Worm (Caenorhabditis elegans) whole organism, L1 larva: ENCODE data around the gene aqp-7.

ENCODE experiments used
- C16A3.4 ChIP-seq: fragments of 150-350 bp; optimal IDR thresholded peaks from 2 replicates; lab custom pipeline; 2014; ENCODE audit warnings: missing biosample characterization, missing genetic modification characterization
- aly-2 ChIP-seq: fragments of 150-350 bp; optimal IDR thresholded peaks from 2 replicates; lab custom pipeline; 2014; ENCODE audit warnings: missing biosample characterization, missing genetic modification characterization
- ama-1 ChIP-seq: fragments of 150-350 bp; optimal IDR thresholded peaks from 2 replicates; lab custom pipeline; 2014
- blmp-1 ChIP-seq: fragments of 150-350 bp; optimal IDR thresholded peaks from 2 replicates; lab custom pipeline; 2014; ENCODE audit warnings: missing biosample characterization, missing genetic modification characterization
- ceh-82 ChIP-seq, 3 experiments: fragments of 150-350 bp in 1 of 3; sonication (generic microtip) in 2 of 3; optimal IDR thresholded peaks; 2 replicates each; lab custom pipeline; 2014 to 2017; ENCODE audit warnings: missing biosample characterization in 3 of 3, missing genetic modification characterization in 3 of 3
- ceh-88 ChIP-seq: fragments of 200-800 bp; sonication (Bioruptor generic); IDR thresholded peaks from 2 replicates; pipeline ENCODE4 v1.3.6; 2022; ENCODE audit warnings: missing genetic modification characterization, missing compliant biosample characterization
- ces-1 ChIP-seq: fragments of 150-350 bp; optimal IDR thresholded peaks from 2 replicates; lab custom pipeline; 2014; ENCODE audit warnings: missing biosample characterization, missing genetic modification reagents, missing genetic modification characterization
- dpl-1 ChIP-seq, 3 experiments: fragments of 150-350 bp in 2 of 3; sonication (generic microtip) in 1 of 3; optimal IDR thresholded peaks; 2 replicates each; lab custom pipeline; 2014 to 2017; ENCODE audit warnings: missing biosample characterization in 3 of 3, missing genetic modification characterization in 3 of 3, missing genetic modification reagents in 3 of 3
- dsc-1 ChIP-seq: sonication (generic microtip); optimal IDR thresholded peaks from 2 replicates; lab custom pipeline; 2016; ENCODE audit warnings: mild to moderate bottlenecking, missing genetic modification characterization, missing compliant biosample characterization
- efl-1 ChIP-seq, 4 experiments: fragments of 150-350 bp; optimal IDR thresholded peaks in 3 of 4; peaks in 1 of 4; 1 replicate in 1 of 4; 2 replicates in 3 of 4; lab custom pipeline; 2014; ENCODE audit warnings: missing biosample characterization in 2 of 4, missing genetic modification characterization in 2 of 4, missing genetic modification reagents in 2 of 4
- efl-3 ChIP-seq: fragments of 200-800 bp; sonication (Bioruptor generic); optimal IDR thresholded peaks from 2 replicates; lab custom pipeline; 2018; ENCODE audit warnings: mild to moderate bottlenecking, missing genetic modification characterization, missing compliant biosample characterization
- egl-13 ChIP-seq: sonication (generic microtip); optimal IDR thresholded peaks from 2 replicates; lab custom pipeline; 2016; ENCODE audit warnings: missing genotype, missing genetic modification reagents, missing genetic modification characterization, missing compliant biosample characterization
- egl-27 ChIP-seq, 2 experiments: fragments of 150-350 bp in 1 of 2; sonication (generic microtip); optimal IDR thresholded peaks; 3 replicates each; lab custom pipeline; 2017 to 2018; ENCODE audit warnings: missing biosample characterization in 2 of 2, missing genetic modification characterization in 2 of 2, missing genetic modification reagents in 2 of 2
- elt-2 ChIP-seq: sonication (generic microtip); optimal IDR thresholded peaks from 2 replicates; lab custom pipeline; 2016; ENCODE audit warnings: missing genetic modification characterization, mild to moderate bottlenecking, inconsistent platforms, missing compliant biosample characterization, missing genetic modification reagents
- elt-3 ChIP-seq, 6 experiments: fragments of 150-350 bp in 1 of 6; sonication (generic microtip); optimal IDR thresholded peaks; 2 replicates each; lab custom pipeline; 2017 to 2018; ENCODE audit warnings: missing biosample characterization in 6 of 6, missing genetic modification characterization in 6 of 6, inconsistent platforms in 1 of 6
- ets-5 ChIP-seq: fragments of 200-800 bp; sonication (Bioruptor generic); IDR thresholded peaks from 2 replicates; pipeline ENCODE4 v1.3.6; 2022; ENCODE audit warnings: missing genetic modification characterization, missing compliant biosample characterization
- fkh-10 ChIP-seq: sonication (generic microtip); optimal IDR thresholded peaks from 2 replicates; lab custom pipeline; 2017; ENCODE audit warnings: missing biosample characterization, missing genetic modification reagents, missing genetic modification characterization
- grh-1 ChIP-seq: fragments of 200-800 bp; sonication (Bioruptor generic); IDR thresholded peaks from 2 replicates; pipeline ENCODE4 v1.3.6; 2022; ENCODE audit warnings: missing genetic modification reagents, missing genetic modification characterization, missing compliant biosample characterization
- irx-1 ChIP-seq: sonication (generic microtip); optimal IDR thresholded peaks from 2 replicates; lab custom pipeline; 2016; ENCODE audit warnings: missing genetic modification characterization, missing compliant biosample characterization
- isw-1 ChIP-seq: fragments of 200-800 bp; sonication (Bioruptor generic); IDR thresholded peaks from 2 replicates; pipeline ENCODE4 v1.3.6; 2022; ENCODE audit warnings: missing genetic modification characterization, missing compliant biosample characterization
- jun-1 ChIP-seq: fragments of 150-350 bp; optimal IDR thresholded peaks from 2 replicates; lab custom pipeline; 2014; ENCODE audit warnings: missing biosample characterization, missing genetic modification reagents, missing genetic modification characterization
- lin-13 ChIP-seq: fragments of 150-350 bp; optimal IDR thresholded peaks from 2 replicates; lab custom pipeline; 2014; ENCODE audit warnings: missing biosample characterization, missing genetic modification reagents, missing genetic modification characterization
- lin-14 ChIP-seq: fragments of 200-800 bp; sonication (Bioruptor generic); optimal IDR thresholded peaks from 2 replicates; lab custom pipeline; 2018; ENCODE audit warnings: mild to moderate bottlenecking, missing genetic modification characterization, moderate library complexity, missing compliant biosample characterization
- lin-15B ChIP-seq: fragments of 150-350 bp; sonication (generic microtip); optimal IDR thresholded peaks from 3 replicates; lab custom pipeline; 2014; ENCODE audit warnings: missing biosample characterization, missing genetic modification characterization
- lin-35 ChIP-seq, 2 experiments: fragments of 150-350 bp; optimal IDR thresholded peaks; 2 replicates each; lab custom pipeline; 2014; ENCODE audit warnings: missing biosample characterization in 2 of 2, missing genetic modification characterization in 2 of 2, missing genetic modification reagents in 2 of 2
- lin-39 ChIP-seq: fragments of 150-350 bp; optimal IDR thresholded peaks from 2 replicates; lab custom pipeline; 2014; ENCODE audit warnings: missing biosample characterization, missing genetic modification reagents, missing genetic modification characterization
- lir-3 ChIP-seq: sonication (generic microtip); optimal IDR thresholded peaks from 2 replicates; lab custom pipeline; 2016; ENCODE audit warnings: mild to moderate bottlenecking, missing genetic modification characterization, moderate library complexity, missing compliant biosample characterization; ENCODE audit not compliant: poor library complexity
- mab-9 ChIP-seq: fragments of 200-800 bp; sonication (Bioruptor generic); IDR thresholded peaks from 2 replicates; pipeline ENCODE4 v1.3.6; 2022; ENCODE audit warnings: missing genetic modification reagents, missing genetic modification characterization, missing compliant biosample characterization
- mdl-1 ChIP-seq, 2 experiments: fragments of 150-350 bp; optimal IDR thresholded peaks; 2 replicates each; lab custom pipeline; 2014 to 2017; ENCODE audit warnings: missing biosample characterization in 2 of 2, missing genetic modification characterization in 2 of 2, inconsistent platforms in 1 of 2
- mef-2 ChIP-seq: fragments of 150-350 bp; optimal IDR thresholded peaks from 2 replicates; lab custom pipeline; 2014; ENCODE audit warnings: missing biosample characterization, missing genetic modification characterization
- nhr-19 ChIP-seq: fragments of 200-800 bp; sonication (Bioruptor generic); conservative IDR thresholded peaks from 2 replicates; pipeline ENCODE4 v1.3.6; 2022; ENCODE audit warnings: missing genetic modification characterization, missing compliant biosample characterization
- nhr-20 ChIP-seq: sonication (generic microtip); optimal IDR thresholded peaks from 2 replicates; lab custom pipeline; 2016; ENCODE audit warnings: mild to moderate bottlenecking, missing genetic modification characterization, missing compliant biosample characterization
- nhr-47 ChIP-seq: sonication (generic microtip); optimal IDR thresholded peaks from 2 replicates; lab custom pipeline; 2016; ENCODE audit warnings: mild to moderate bottlenecking, missing genetic modification characterization, moderate library complexity, missing compliant biosample characterization
- nhr-71 ChIP-seq: sonication (generic microtip); optimal IDR thresholded peaks from 2 replicates; lab custom pipeline; 2016; ENCODE audit warnings: mild to moderate bottlenecking, missing genetic modification characterization, moderate library complexity, missing compliant biosample characterization
- nhr-77 ChIP-seq: fragments of 150-350 bp; optimal IDR thresholded peaks from 2 replicates; lab custom pipeline; 2014; ENCODE audit warnings: missing biosample characterization, missing genetic modification characterization
- nhr-85 ChIP-seq: sonication (generic microtip); peaks from one replicate; lab custom pipeline; 2016; ENCODE audit warnings: missing genetic modification characterization, inconsistent platforms, missing compliant biosample characterization
- nhr-90 ChIP-seq: sonication (generic microtip); optimal IDR thresholded peaks from 2 replicates; lab custom pipeline; 2016; ENCODE audit warnings: mild to moderate bottlenecking, missing genetic modification characterization, missing compliant biosample characterization; ENCODE audit not compliant: poor library complexity
- pax-3 ChIP-seq: fragments of 200-800 bp; sonication (Bioruptor generic); optimal IDR thresholded peaks from 2 replicates; lab custom pipeline; 2018; ENCODE audit warnings: mild to moderate bottlenecking, missing genetic modification characterization, moderate library complexity, missing compliant biosample characterization
- skn-1 ChIP-seq: fragments of 150-350 bp; optimal IDR thresholded peaks from 2 replicates; lab custom pipeline; 2014; ENCODE audit warnings: missing biosample characterization, missing genetic modification characterization
- snpc-4 ChIP-seq: fragments of 150-350 bp; optimal IDR thresholded peaks from 2 replicates; lab custom pipeline; 2014; ENCODE audit warnings: missing biosample characterization, missing genetic modification characterization
- snu-23 ChIP-seq: sonication (generic microtip); optimal IDR thresholded peaks from 2 replicates; lab custom pipeline; 2016; ENCODE audit warnings: missing genetic modification characterization, missing compliant biosample characterization
- sox-4 ChIP-seq: sonication (generic microtip); optimal IDR thresholded peaks from 2 replicates; lab custom pipeline; 2016; ENCODE audit warnings: missing genetic modification characterization, missing compliant biosample characterization
- swsn-7 ChIP-seq: sonication (generic microtip); optimal IDR thresholded peaks from 2 replicates; lab custom pipeline; 2016; ENCODE audit warnings: missing genetic modification characterization, missing compliant biosample characterization
- tbx-2 ChIP-seq: sonication (generic microtip); optimal IDR thresholded peaks from 2 replicates; lab custom pipeline; 2016; ENCODE audit warnings: missing genetic modification characterization, missing compliant biosample characterization
- tlp-1 ChIP-seq: fragments of 150-350 bp; optimal IDR thresholded peaks from 2 replicates; lab custom pipeline; 2014; ENCODE audit warnings: missing biosample characterization, missing genetic modification characterization
- unc-30 ChIP-seq: sonication (generic microtip); optimal IDR thresholded peaks from 2 replicates; lab custom pipeline; 2017; ENCODE audit warnings: missing biosample characterization, missing genetic modification characterization
- unc-86 ChIP-seq: sonication (generic microtip); optimal IDR thresholded peaks from 2 replicates; lab custom pipeline; 2016; ENCODE audit warnings: missing genetic modification characterization, missing compliant biosample characterization
- vab-15 ChIP-seq: sonication (generic microtip); optimal IDR thresholded peaks from 2 replicates; lab custom pipeline; 2017; ENCODE audit warnings: missing genotype, mild to moderate bottlenecking, missing genetic modification characterization, missing compliant biosample characterization
- ztf-11 ChIP-seq, 2 experiments: sonication (generic microtip); optimal IDR thresholded peaks; 2 replicates each; lab custom pipeline; 2016 to 2017; ENCODE audit warnings: missing genetic modification characterization in 2 of 2, missing biosample characterization in 1 of 2, missing compliant biosample characterization in 1 of 2
- ztf-4 ChIP-seq: fragments of 150-350 bp; optimal IDR thresholded peaks from 2 replicates; lab custom pipeline; 2014; ENCODE audit warnings: missing biosample characterization, missing genetic modification characterization

The aqp-7 gene

DNA sequence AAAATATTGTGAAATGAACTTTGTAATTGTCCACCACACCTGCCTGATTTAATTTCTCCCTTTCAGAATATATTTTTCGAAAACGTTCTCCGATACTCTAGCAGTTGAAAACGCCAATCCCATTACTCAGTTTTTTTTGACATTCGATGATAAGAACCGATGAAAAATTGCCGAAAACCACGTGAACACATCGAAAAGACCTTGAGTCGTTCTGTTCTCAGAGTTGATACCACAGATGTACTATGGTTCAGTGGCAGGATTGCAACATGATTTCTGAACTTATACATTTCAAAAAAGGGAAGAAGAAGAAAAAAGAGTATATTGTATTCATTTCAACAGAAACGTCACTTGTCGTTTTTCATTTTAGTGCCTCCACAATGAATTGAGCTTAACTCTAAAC is 4.9 kb upstream of the aqp-7 start:
- no peak for TF ChIP-seq ceh-88 (GFP tag; lab: Robert Waterston, UW)
- no peak for TF ChIP-seq lin-39 (tag; lab: Kevin White, UChicago)
- TF ChIP-seq efl-1 (optimal IDR thresholded peaks at IDR 0.05; lab: Kevin White, UChicago), result no peak
- peak in 1 of 2 experiments; percentile 59 for TF ChIP-seq efl-1 (GFP tag; optimal IDR thresholded peaks at IDR 0.05 in 1 of 2; lab: Kevin White, UChicago)
- TF ChIP-seq nhr-85, result peak; percentile 79
- TF ChIP-seq nhr-71 (tag; lab: Kevin White, UChicago), result peak; percentile 48
- no peak for TF ChIP-seq unc-30 (tag; lab: Kevin White, UChicago)
- TF ChIP-seq tbx-2 (tag; lab: Kevin White, UChicago), result peak; percentile 16
- TF ChIP-seq lin-14, result peak; percentile 38
- no peak for TF ChIP-seq irx-1 (tag; lab: Kevin White, UChicago)
- TF ChIP-seq lin-35 (GFP tag; optimal IDR thresholded peaks at IDR 0.05; lab: Kevin White, UChicago), result peak in 1 of 2 experiments; percentile 28
- no peak for TF ChIP-seq fkh-10
- TF ChIP-seq nhr-20 (tag; lab: Kevin White, UChicago), result peak; percentile 60
- peak in 2 of 6 experiments; percentile 26 to 94 for TF ChIP-seq elt-3 (tag; optimal IDR thresholded peaks at IDR 0.05; lab: Kevin White, UChicago)
- peak in 1 of 2 experiments; percentile 24 for TF ChIP-seq mdl-1 (tag; optimal IDR thresholded peaks at IDR 0.05; lab: Kevin White, UChicago)
- TF ChIP-seq tlp-1 (tag; lab: Kevin White, UChicago), result no peak
- TF ChIP-seq snu-23 (GFP tag; lab: Kevin White, UChicago), result peak; percentile 40

DNA sequence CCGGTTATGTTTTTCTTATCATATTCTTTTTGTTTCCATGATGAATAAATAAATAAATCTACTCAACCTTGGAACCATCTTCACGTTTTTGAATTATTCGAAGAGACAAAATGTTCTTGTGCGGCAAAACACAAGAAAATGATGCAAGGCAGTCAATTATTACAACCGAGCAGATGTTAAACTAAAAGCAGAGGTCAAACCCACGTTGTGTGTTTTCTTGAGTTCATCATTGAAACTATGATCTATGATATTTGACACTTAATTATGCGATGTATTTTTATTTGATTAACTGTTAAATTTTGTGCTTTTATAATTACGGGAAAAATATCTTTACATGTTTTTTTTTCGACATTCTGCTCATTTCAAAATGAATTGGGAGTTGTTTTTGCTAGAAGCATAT is 3.4 kb upstream of the aqp-7 start:
- TF ChIP-seq sox-4 (tag; lab: Kevin White, UChicago) (no peak), pax-3 (tag; lab: Kevin White, UChicago) (no peak), blmp-1 (tag; lab: Kevin White, UChicago) (no peak), elt-2 (tag; lab: Kevin White, UChicago) (no peak), mdl-1 (tag; optimal IDR thresholded peaks at IDR 0.05; lab: Kevin White, UChicago) (no peak), nhr-20 (tag; lab: Kevin White, UChicago) (peak; percentile 23), dsc-1 (tag; lab: Kevin White, UChicago) (peak; percentile 76), efl-3 (GFP tag; lab: Kevin White, UChicago) (no peak), nhr-85 (no peak), dpl-1 (GFP tag; optimal IDR thresholded peaks at IDR 0.05; lab: Kevin White, UChicago) (no peak), nhr-90 (tag; lab: Kevin White, UChicago) (no peak), vab-15 (no peak), unc-30 (tag; lab: Kevin White, UChicago) (no peak), ztf-11 (tag; optimal IDR thresholded peaks at IDR 0.05; lab: Kevin White, UChicago) (no peak), lin-13 (GFP tag; lab: Kevin White, UChicago) (no peak), fkh-10 (no peak), grh-1 (no peak), ceh-82 (tag; optimal IDR thresholded peaks at IDR 0.05; lab: Kevin White, UChicago) (no peak), jun-1 (tag; lab: Kevin White, UChicago) (no peak), unc-86 (tag; lab: Kevin White, UChicago) (no peak), nhr-47 (tag; lab: Kevin White, UChicago) (no peak), ztf-4 (tag; lab: Kevin White, UChicago) (no peak), lin-39 (tag; lab: Kevin White, UChicago) (no peak), C16A3.4 (tag; lab: Kevin White, UChicago) (no peak), lir-3 (tag; lab: Kevin White, UChicago) (no peak), elt-3 (tag; optimal IDR thresholded peaks at IDR 0.05; lab: Kevin White, UChicago) (no peak), lin-15B (tag; lab: Kevin White, UChicago) (no peak), ama-1 (lab: Kevin White, UChicago) (no peak), egl-13 (tag; lab: Kevin White, UChicago) (no peak), lin-35 (GFP tag; optimal IDR thresholded peaks at IDR 0.05; lab: Kevin White, UChicago) (no peak), ets-5 (GFP tag; lab: Robert Waterston, UW) (no peak), swsn-7 (tag; lab: Kevin White, UChicago) (no peak), ces-1 (GFP tag; lab: Kevin White, UChicago) (no peak), mef-2 (tag; lab: Kevin White, UChicago) (no peak), lin-14 (peak; percentile 54), nhr-19 (GFP tag; lab: Robert Waterston, UW) (peak; percentile 47), mab-9 (no peak), isw-1 (GFP tag; lab: Robert Waterston, UW) (no peak), aly-2 (no peak), nhr-77 (tag; lab: Kevin White, UChicago) (no peak), snpc-4 (no peak), egl-27 (tag; optimal IDR thresholded peaks at IDR 0.05; lab: Kevin White, UChicago) (no peak), skn-1 (tag; lab: Kevin White, UChicago) (no peak)
